Worm (Caenorhabditis elegans): ENCODE measurements around the gene tut-1.

DNA sequence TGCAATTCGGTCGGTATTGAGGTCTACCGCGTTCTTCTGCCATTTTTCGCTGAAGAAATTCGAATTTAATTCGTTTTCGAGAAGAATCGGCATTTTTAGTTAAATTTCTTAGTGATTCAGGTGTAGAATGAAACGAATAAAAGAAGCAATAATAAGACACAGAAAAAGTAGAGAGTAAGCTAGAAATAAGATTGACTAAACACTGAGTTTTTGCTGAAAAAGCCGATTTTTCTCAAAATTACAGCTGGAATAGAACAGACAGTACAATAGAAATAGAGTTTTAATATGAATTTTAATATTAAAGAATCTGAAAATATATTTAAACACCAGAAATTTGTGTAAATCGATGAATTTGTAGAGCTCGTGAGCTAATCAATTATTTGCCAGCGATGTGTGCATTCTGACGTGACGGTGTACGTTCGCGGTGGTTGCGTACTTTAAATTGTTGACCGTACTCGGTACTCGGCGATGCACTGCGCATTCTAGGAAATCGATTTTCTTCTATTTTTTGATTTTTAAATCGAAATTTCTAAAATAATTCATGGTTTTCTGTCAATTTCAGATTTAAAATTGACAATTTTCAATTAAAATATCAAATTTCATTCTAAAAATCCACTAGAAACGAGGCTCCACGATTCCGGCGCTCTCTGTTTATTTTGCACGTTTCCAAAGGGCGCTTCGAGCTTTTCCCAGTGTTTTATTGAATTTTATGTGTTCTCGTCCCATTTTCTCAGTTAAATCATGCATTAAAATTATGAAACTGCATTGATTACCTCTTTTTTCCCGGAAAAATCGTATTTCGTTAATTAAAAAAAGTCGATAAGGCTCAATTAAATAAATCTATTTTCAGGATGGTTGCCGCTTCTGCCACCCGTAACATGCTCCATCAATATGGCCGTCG is 4.6 kb upstream of the tut-1 start, which contains the start of the genes grld-1 and cox-6C:
- TF ChIP-seq ama-1 (optimal IDR thresholded peaks at IDR 0.05) = no peak
- TF ChIP-seq ztf-4 (tag; optimal IDR thresholded peaks at IDR 0.05) = no peak
- TF ChIP-seq R02D3.7 (tag; optimal IDR thresholded peaks at IDR 0.05) = no peak
- no peak for TF ChIP-seq elt-3 (tag; optimal IDR thresholded peaks at IDR 0.05)
- TF ChIP-seq unc-62 (GFP tag; optimal IDR thresholded peaks at IDR 0.05) = no peak
- TF ChIP-seq nhr-12 (tag; optimal IDR thresholded peaks at IDR 0.05) = no peak
- TF ChIP-seq mab-5 (tag; optimal IDR thresholded peaks at IDR 0.05) = no peak
- TF ChIP-seq nhr-237 (tag; optimal IDR thresholded peaks at IDR 0.05) = no peak

Measured in whole organism, L2 larva.